Fruit fly (Drosophila melanogaster): ENCODE data around the gene His4r.

The His4r gene

dm6 chr3R:14656760-14657604 is 31.4 kb downstream of the His4r start, which contains the start of gene CG3505 (continued):
- peak; percentile 30 for TF ChIP-seq bcd (GFP tag; optimal IDR thresholded peaks at IDR 0.05)
- TF ChIP-seq CTCF (GFP tag; optimal IDR thresholded peaks at IDR 0.05) = no peak
- TF ChIP-seq CG8281 (tag; optimal IDR thresholded peaks at IDR 0.05) = no peak
- TF ChIP-seq CG15269 (tag; optimal IDR thresholded peaks at IDR 0.05) = peak; percentile 54
- TF ChIP-seq Dp (GFP tag; optimal IDR thresholded peaks at IDR 0.05) = peak; percentile 100
- peak; percentile 42; the same call in 1 of the 3 replicates for TF ChIP-seq knrl (GFP tag; IDR thresholded peaks at IDR 0.05; ENCODE audit: partially characterized antibody)
- TF ChIP-seq sim (GFP tag; IDR thresholded peaks at IDR 0.05) = no peak
- TF ChIP-seq dmrt99B (tag; optimal IDR thresholded peaks at IDR 0.05) = peak; percentile 55
- peak; percentile 26 to 96 for TF ChIP-seq Pdp1 (GFP tag; optimal IDR thresholded peaks at IDR 0.05)
- peak; percentile 2 for TF ChIP-seq CG12299 (tag; optimal IDR thresholded peaks at IDR 0.05)
- peak; percentile 27 for TF ChIP-seq CG12391 (tag; optimal IDR thresholded peaks at IDR 0.05)
- peak; percentile 25 for TF ChIP-seq nerfin-1 (tag; optimal IDR thresholded peaks at IDR 0.05)
- TF ChIP-seq CG6813 (GFP tag; optimal IDR thresholded peaks at IDR 0.05) = peak; percentile 30
- TF ChIP-seq CG6854 (GFP tag; optimal IDR thresholded peaks at IDR 0.05) = no peak
- TF ChIP-seq CG32532 (GFP tag; IDR thresholded peaks at IDR 0.05) = peak; percentile 54; the same call in 1 of the 2 replicates
- no peak for TF ChIP-seq Atf-2 (GFP tag; optimal IDR thresholded peaks at IDR 0.05)
- TF ChIP-seq HLHmδ (GFP tag; optimal IDR thresholded peaks at IDR 0.05) = peak; percentile 22
- TF ChIP-seq odd (GFP tag; optimal IDR thresholded peaks at IDR 0.05) = peak; percentile 30
- TF ChIP-seq lab (GFP tag; optimal IDR thresholded peaks at IDR 0.05) = no peak
- no peak for TF ChIP-seq lola (GFP tag; optimal IDR thresholded peaks at IDR 0.05)
- TF ChIP-seq danr (GFP tag; IDR thresholded peaks at IDR 0.05) = no peak
- peak; percentile 40 for TF ChIP-seq CG12659 (GFP tag; optimal IDR thresholded peaks at IDR 0.05)
- peak; percentile 96 for TF ChIP-seq CG9797 (GFP tag; optimal IDR thresholded peaks at IDR 0.05)
- peak; percentile 5 for TF ChIP-seq gcm (GFP tag; optimal IDR thresholded peaks at IDR 0.05)
- TF ChIP-seq lov (optimal IDR thresholded peaks at IDR 0.05) = no peak
- no peak for TF ChIP-seq lov (GFP tag; IDR thresholded peaks at IDR 0.05)

dm6 chr3R:14657605-14657910 is 32.0 kb downstream of the His4r start:
- TF ChIP-seq CG16779 (GFP tag; IDR thresholded peaks at IDR 0.05) = peak; percentile 10; the same call in 1 of the 2 replicates
- no peak for TF ChIP-seq tll (GFP tag; optimal IDR thresholded peaks at IDR 0.05)
- no peak for TF ChIP-seq kah (GFP tag; optimal IDR thresholded peaks at IDR 0.05)
- no peak for TF ChIP-seq ERR (GFP tag; optimal IDR thresholded peaks at IDR 0.05)
- no peak for TF ChIP-seq Max (GFP tag; optimal IDR thresholded peaks at IDR 0.05)
- no peak for TF ChIP-seq knrl (GFP tag; IDR thresholded peaks at IDR 0.05; ENCODE audit: partially characterized antibody)

- TF ChIP-seq Neu2 (GFP tag; optimal IDR thresholded peaks at IDR 0.05; ENCODE audit: borderline replicate concordance) = no peak
- peak; percentile 52 for TF ChIP-seq sens (GFP tag)
- peak; percentile 46 for TF ChIP-seq Med (GFP tag)
- TF ChIP-seq CG14965 (GFP tag; optimal IDR thresholded peaks at IDR 0.05; ENCODE audit: borderline replicate concordance) = no peak
Measured at dm6 chr3R:14658170-14658569, 32.6 kb downstream of the His4r start.
